Fruit fly (Drosophila melanogaster) whole organism, embryonic: ENCODE results near the gene Gr64b.

Experiments
- CG10366 ChIP-seq: fragments of 200-800 bp; sonication (Bioruptor generic); IDR thresholded peaks from 2 replicates; pipeline ENCODE4 v1.3.6; 2022; ENCODE audit warnings: missing biosample characterization, missing genetic modification characterization
- CG10565 ChIP-seq: fragments of 200-800 bp; sonication (Bioruptor generic); optimal IDR thresholded peaks from 3 replicates; lab custom pipeline; 2016; ENCODE audit warnings: missing biosample characterization, mild to moderate bottlenecking, missing genetic modification characterization
- CG14014 ChIP-seq: fragments of 200-800 bp; sonication (Bioruptor generic); IDR thresholded peaks from 2 replicates; pipeline ENCODE4 v1.3.6; 2022; ENCODE audit warnings: missing biosample characterization, missing genetic modification characterization
- CG17186 ChIP-seq: fragments of 200-800 bp; sonication (Bioruptor generic); optimal IDR thresholded peaks from 3 replicates; lab custom pipeline; 2017; ENCODE audit warnings: missing biosample characterization, missing genetic modification reagents, missing genetic modification characterization
- CG2712 ChIP-seq: fragments of 200-800 bp; optimal IDR thresholded peaks from 3 replicates; lab custom pipeline; 2019; ENCODE audit warnings: missing biosample characterization, mild to moderate bottlenecking, missing genetic modification characterization, moderate library complexity
- CG31224 ChIP-seq: fragments of 200-800 bp; sonication (Bioruptor generic); IDR thresholded peaks from 2 replicates; pipeline ENCODE4 v1.3.6; 2022; ENCODE audit warnings: missing biosample characterization, missing genetic modification characterization
- CG32532 ChIP-seq: fragments of 200-800 bp; sonication (Bioruptor generic); IDR thresholded peaks from 2 replicates; pipeline ENCODE4 v1.3.6; 2022; ENCODE audit warnings: missing biosample characterization, missing genetic modification characterization
- CG32772 ChIP-seq: fragments of 200-800 bp; sonication (Bioruptor generic); IDR thresholded peaks from 2 replicates; pipeline ENCODE4 v1.3.6; 2022; ENCODE audit warnings: missing biosample characterization, missing genetic modification characterization
- CG33557 ChIP-seq: fragments of 200-800 bp; sonication (Bioruptor generic); optimal IDR thresholded peaks from 2 replicates; lab custom pipeline; 2019; ENCODE audit warnings: missing biosample characterization, mild to moderate bottlenecking, missing genetic modification characterization, moderate library complexity
- CG34376 ChIP-seq: fragments of 200-800 bp; sonication (Bioruptor generic); optimal IDR thresholded peaks from 2 replicates; lab custom pipeline; 2018; ENCODE audit warnings: missing biosample characterization, mild to moderate bottlenecking, missing genetic modification characterization
- CG3838 ChIP-seq: fragments of 200-800 bp; sonication (Bioruptor generic); optimal IDR thresholded peaks from 3 replicates; lab custom pipeline; 2016; ENCODE audit warnings: missing biosample characterization, missing genetic modification characterization
- CG4282 ChIP-seq: fragments of 200-800 bp; sonication (Bioruptor generic); optimal IDR thresholded peaks from 2 replicates; lab custom pipeline; 2016; ENCODE audit warnings: missing biosample characterization, missing genetic modification characterization
- CG7963 ChIP-seq: fragments of 200-800 bp; sonication (Bioruptor generic); IDR thresholded peaks from 3 replicates; pipeline ENCODE4 v1.3.6; 2022; ENCODE audit warnings: missing biosample characterization, missing genetic modification characterization; ENCODE audit not compliant: partially characterized antibody
- CG8290 ChIP-seq, 3 experiments: fragments of 200-800 bp; sonication (Bioruptor generic); optimal IDR thresholded peaks; 2 replicates each; lab custom pipeline; 2016 to 2019; ENCODE audit warnings: missing biosample characterization in 3 of 3, missing genetic modification characterization in 3 of 3, mild to moderate bottlenecking in 2 of 3, moderate library complexity in 1 of 3
- CG9437 ChIP-seq: fragments of 200-800 bp; sonication (Bioruptor generic); optimal IDR thresholded peaks from 2 replicates; lab custom pipeline; 2018; ENCODE audit warnings: missing biosample characterization, mild to moderate bottlenecking, missing genetic modification characterization
- CG9797 ChIP-seq: fragments of 200-800 bp; sonication (Bioruptor generic); optimal IDR thresholded peaks from 3 replicates; lab custom pipeline; 2018; ENCODE audit warnings: missing biosample characterization, mild to moderate bottlenecking, missing genetic modification characterization
- Camta ChIP-seq: fragments of 200-800 bp; sonication (Bioruptor generic); optimal IDR thresholded peaks from 2 replicates; lab custom pipeline; 2016; ENCODE audit warnings: missing biosample characterization, missing genetic modification characterization
- CkIIα-i1 ChIP-seq: fragments of 200-800 bp; sonication (Bioruptor generic); IDR thresholded peaks from 2 replicates; pipeline ENCODE4 v1.3.6; 2022; ENCODE audit warnings: missing biosample characterization, missing genetic modification characterization
- D ChIP-seq, 2 experiments: fragments of 200-800 bp in 1 of 2; fragments of >200 bp in 1 of 2; sonication (Bioruptor generic) in 1 of 2; optimal IDR thresholded peaks; 2 replicates in 1 of 2; 3 replicates in 1 of 2; lab custom pipeline; 2017; ENCODE audit warnings: mild to moderate bottlenecking in 1 of 2, missing biosample characterization in 1 of 2, missing genetic modification characterization in 1 of 2, missing genetic modification reagents in 1 of 2
- D19A ChIP-seq: fragments of 200-800 bp; optimal IDR thresholded peaks from 3 replicates; lab custom pipeline; 2019; ENCODE audit warnings: missing biosample characterization, mild to moderate bottlenecking, missing genetic modification characterization, moderate library complexity
- Doc3 ChIP-seq: fragments of 200-800 bp; sonication (Bioruptor generic); IDR thresholded peaks from 3 replicates; pipeline ENCODE4 v1.3.6; 2022; ENCODE audit warnings: missing biosample characterization, missing genetic modification characterization; ENCODE audit not compliant: partially characterized antibody
- Drgx ChIP-seq: fragments of 200-800 bp; sonication (Bioruptor generic); IDR thresholded peaks from 2 replicates; pipeline ENCODE4 v1.3.6; 2022; ENCODE audit warnings: missing biosample characterization, missing genetic modification characterization
- Elba2 ChIP-seq: fragments of 200-800 bp; sonication (Bioruptor generic); optimal IDR thresholded peaks from 3 replicates; lab custom pipeline; 2016; ENCODE audit warnings: missing biosample characterization, missing genetic modification characterization
- Ets97D ChIP-seq: fragments of 200-800 bp; sonication (Bioruptor generic); optimal IDR thresholded peaks from 3 replicates; lab custom pipeline; 2016; ENCODE audit warnings: missing biosample characterization, missing genetic modification characterization
- Hmr ChIP-seq: fragments of 200-800 bp; sonication (Bioruptor generic); optimal IDR thresholded peaks from 3 replicates; lab custom pipeline; 2017; ENCODE audit warnings: mild to moderate bottlenecking, missing biosample characterization, missing genetic modification reagents, missing genetic modification characterization
- Lhr ChIP-seq: fragments of 200-800 bp; sonication (Bioruptor generic); optimal IDR thresholded peaks from 3 replicates; lab custom pipeline; 2017; ENCODE audit warnings: mild to moderate bottlenecking, missing biosample characterization, missing genetic modification reagents, missing genetic modification characterization
- Max ChIP-seq: fragments of 200-800 bp; sonication (Bioruptor generic); optimal IDR thresholded peaks from 2 replicates; lab custom pipeline; 2016; ENCODE audit warnings: missing biosample characterization, mild to moderate bottlenecking, missing genetic modification characterization
- Meics ChIP-seq: fragments of 200-800 bp; sonication (Bioruptor generic); optimal IDR thresholded peaks from 2 replicates; lab custom pipeline; 2017; ENCODE audit warnings: missing biosample characterization, mild to moderate bottlenecking, missing genetic modification characterization
- Nf-YB ChIP-seq: fragments of 200-800 bp; sonication (Bioruptor generic); optimal IDR thresholded peaks from 3 replicates; lab custom pipeline; 2019; ENCODE audit warnings: missing biosample characterization, mild to moderate bottlenecking, missing genetic modification characterization, moderate library complexity
- Oli ChIP-seq: fragments of 200-800 bp; sonication (Bioruptor generic); optimal IDR thresholded peaks from 2 replicates; lab custom pipeline; 2018; ENCODE audit warnings: missing biosample characterization, mild to moderate bottlenecking, missing genetic modification characterization, moderate library complexity
- Opbp ChIP-seq: fragments of 200-800 bp; sonication (Bioruptor generic); IDR thresholded peaks from 3 replicates; pipeline ENCODE4 v1.3.6; 2022; ENCODE audit warnings: missing biosample characterization, missing genetic modification characterization; ENCODE audit not compliant: partially characterized antibody
- Ptx1 ChIP-seq: fragments of 200-800 bp; sonication (Bioruptor generic); IDR thresholded peaks from 2 replicates; pipeline ENCODE4 v1.3.6; 2022; ENCODE audit warnings: missing biosample characterization, missing genetic modification characterization
- Ssrp ChIP-seq: fragments of 200-800 bp; sonication (Bioruptor generic); optimal IDR thresholded peaks from 2 replicates; lab custom pipeline; 2018; ENCODE audit warnings: missing biosample characterization, mild to moderate bottlenecking, missing genetic modification characterization, moderate library complexity
- ara ChIP-seq: fragments of 200-800 bp; sonication (Bioruptor generic); IDR thresholded peaks from 2 replicates; pipeline ENCODE4 v1.3.6; 2022; ENCODE audit warnings: missing biosample characterization, missing genetic modification characterization
- crc ChIP-seq: fragments of 200-800 bp; sonication (Bioruptor generic); optimal IDR thresholded peaks from 2 replicates; lab custom pipeline; 2016; ENCODE audit warnings: missing biosample characterization, missing genetic modification characterization
- croc ChIP-seq: fragments of 200-800 bp; sonication (Bioruptor generic); conservative IDR thresholded peaks from 3 replicates; pipeline ENCODE4 v1.3.6; 2022; ENCODE audit warnings: missing biosample characterization, missing genetic modification characterization
- fd96Cb ChIP-seq: fragments of 200-800 bp; sonication (Bioruptor generic); optimal IDR thresholded peaks from 2 replicates; lab custom pipeline; 2018; ENCODE audit warnings: missing biosample characterization, mild to moderate bottlenecking, missing genetic modification characterization, moderate library complexity
- hb ChIP-seq: fragments of 200-800 bp; sonication (Bioruptor generic); IDR thresholded peaks from 3 replicates; pipeline ENCODE4 v1.3.6; 2022; ENCODE audit warnings: missing biosample characterization, missing genetic modification characterization; ENCODE audit not compliant: partially characterized antibody
- org-1 ChIP-seq: fragments of 200-800 bp; sonication (Bioruptor generic); optimal IDR thresholded peaks from 2 replicates; lab custom pipeline; 2017; ENCODE audit warnings: missing biosample characterization, missing genetic modification characterization
- pho ChIP-seq: fragments of 200-800 bp; sonication (Bioruptor generic); optimal IDR thresholded peaks from 2 replicates; lab custom pipeline; 2016; ENCODE audit warnings: missing biosample characterization, missing genetic modification characterization
- pros ChIP-seq: fragments of 200-800 bp; sonication (Bioruptor generic); optimal IDR thresholded peaks from 3 replicates; lab custom pipeline; 2019; ENCODE audit warnings: missing biosample characterization, mild to moderate bottlenecking, missing genetic modification characterization, moderate library complexity
- rib ChIP-seq: fragments of 200-800 bp; sonication (Bioruptor generic); IDR thresholded peaks from 2 replicates; pipeline ENCODE4 v1.3.6; 2022; ENCODE audit warnings: missing biosample characterization, missing genetic modification characterization
- salm ChIP-seq: fragments of 200-800 bp; sonication (Bioruptor generic); optimal IDR thresholded peaks from 2 replicates; lab custom pipeline; 2018; ENCODE audit warnings: missing biosample characterization, mild to moderate bottlenecking, missing genetic modification characterization
- schlank ChIP-seq: fragments of 200-800 bp; sonication (Bioruptor generic); optimal IDR thresholded peaks from 2 replicates; lab custom pipeline; 2018; ENCODE audit warnings: missing biosample characterization, mild to moderate bottlenecking, missing genetic modification characterization
- shn ChIP-seq: fragments of 200-800 bp; sonication (Bioruptor generic); optimal IDR thresholded peaks from 3 replicates; lab custom pipeline; 2016; ENCODE audit warnings: missing biosample characterization, missing genetic modification characterization
- sug ChIP-seq: fragments of 200-800 bp; optimal IDR thresholded peaks from 2 replicates; lab custom pipeline; 2019; ENCODE audit warnings: missing biosample characterization, mild to moderate bottlenecking, missing genetic modification characterization, moderate library complexity
- tx ChIP-seq: fragments of 200-800 bp; sonication (Bioruptor generic); optimal IDR thresholded peaks from 2 replicates; lab custom pipeline; 2016; ENCODE audit warnings: missing biosample characterization, missing genetic modification characterization
- wek ChIP-seq: fragments of 200-800 bp; sonication (Bioruptor generic); optimal IDR thresholded peaks from 3 replicates; lab custom pipeline; 2018; ENCODE audit warnings: missing biosample characterization, mild to moderate bottlenecking, missing genetic modification characterization, moderate library complexity
- zen ChIP-seq: fragments of 200-800 bp; sonication (Bioruptor generic); optimal IDR thresholded peaks from 3 replicates; lab custom pipeline; 2018; ENCODE audit warnings: missing biosample characterization, mild to moderate bottlenecking, missing genetic modification characterization, moderate library complexity
- zen2 ChIP-seq: fragments of 200-800 bp; sonication (Bioruptor generic); IDR thresholded peaks from 3 replicates; pipeline ENCODE4 v1.3.6; 2022; ENCODE audit warnings: missing biosample characterization, missing genetic modification characterization; ENCODE audit not compliant: partially characterized antibody

Gene Gr64b

DNA sequence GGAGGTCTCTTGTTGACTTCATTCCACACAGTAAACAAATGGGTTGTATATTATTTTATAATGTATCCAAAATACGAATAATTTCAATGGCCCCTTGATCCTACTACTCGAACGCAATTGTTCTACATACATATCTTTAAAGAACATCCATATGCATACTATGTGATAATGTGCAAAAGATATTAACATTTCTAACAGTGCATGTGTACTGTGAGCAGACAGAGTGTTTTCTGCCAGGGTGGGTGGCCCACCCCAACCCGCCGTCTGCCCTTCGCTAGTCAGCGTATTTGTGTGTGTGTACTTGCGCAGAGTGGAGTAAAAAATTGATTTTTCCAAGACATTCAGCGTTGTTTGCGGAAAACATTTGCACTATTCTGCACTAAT is 42.6 kb downstream of the Gr64b start (continued):
- TF ChIP-seq D (optimal IDR thresholded peaks at IDR 0.05; lab: Kevin White, UChicago): no peak
- TF ChIP-seq D (GFP tag; optimal IDR thresholded peaks at IDR 0.05; lab: Kevin White, UChicago): no peak
- no peak for TF ChIP-seq Opbp (GFP tag; lab: Robert Waterston, UW)
- peak; percentile 75 for TF ChIP-seq ara
- TF ChIP-seq Lhr: no peak
- no peak for TF ChIP-seq CG33557 (GFP tag; lab: Kevin White, UChicago)
- peak; percentile 18 for TF ChIP-seq shn (GFP tag; lab: Kevin White, UChicago)
- TF ChIP-seq Elba2: no peak
- TF ChIP-seq CG3838 (GFP tag; lab: Kevin White, UChicago): no peak
- peak; percentile 79 for TF ChIP-seq CG32532 (GFP tag; lab: Robert Waterston, UW)
- TF ChIP-seq Ptx1: peak; percentile 78
- TF ChIP-seq schlank: no peak
- TF ChIP-seq CG31224: peak; percentile 61
- 0 out of 2 replicates have a peak, but pooled peaks have one; percentile 10 for TF ChIP-seq rib (GFP tag; lab: Robert Waterston, UW)
- no peak for TF ChIP-seq D19A (tag; lab: Kevin White, UChicago)
- no peak for TF ChIP-seq zen2
- no peak for TF ChIP-seq pros (GFP tag; lab: Kevin White, UChicago)
- TF ChIP-seq Doc3 (GFP tag; lab: Robert Waterston, UW): no peak
- TF ChIP-seq CG7963 (GFP tag; lab: Robert Waterston, UW): no peak
- no peak for TF ChIP-seq Ets97D (GFP tag; lab: Kevin White, UChicago)
- no peak for TF ChIP-seq crc
- peak; percentile 69 for TF ChIP-seq CG32772 (GFP tag; lab: Robert Waterston, UW)
- TF ChIP-seq sug (tag; lab: Kevin White, UChicago): no peak
- TF ChIP-seq CkIIα-i1 (GFP tag; lab: Robert Waterston, UW): peak; percentile 22; the same call in 1 of the 2 replicates

DNA sequence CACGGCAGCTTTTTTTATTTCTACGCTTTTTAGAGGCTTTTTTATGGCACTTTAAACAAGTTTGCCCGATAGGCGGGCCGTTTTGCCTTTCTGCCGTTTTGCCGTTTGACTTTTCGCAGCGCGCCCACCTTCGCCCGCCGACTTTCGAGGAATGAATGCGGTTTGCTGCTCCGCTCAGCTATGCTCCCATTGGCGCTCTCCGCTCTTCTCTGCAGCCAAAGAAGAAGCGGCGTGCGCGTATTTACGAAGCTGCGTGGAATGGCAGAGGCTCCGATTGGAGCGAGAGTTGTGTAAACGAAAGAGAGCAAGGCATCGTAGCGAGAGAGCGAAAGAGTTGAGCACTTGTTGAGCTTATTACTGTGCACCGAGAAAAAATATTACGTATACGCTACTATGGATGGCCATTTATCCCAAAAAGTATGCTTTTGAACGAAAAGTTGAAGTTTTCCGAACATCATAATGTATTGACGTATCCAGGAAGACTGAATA is 43.2 kb downstream of the Gr64b start, which contains the start of gene wit:
Gene wit, minus strand, starts transcription at position 157 of the 489 bp plus-strand sequence.
- TF ChIP-seq Drgx (GFP tag; lab: Robert Waterston, UW) (peak; percentile 48; the same call in 1 of the 2 replicates), CG2712 (tag; lab: Kevin White, UChicago) (no peak), fd96Cb (tag; lab: Kevin White, UChicago) (no peak), wek (GFP tag; lab: Kevin White, UChicago) (peak; percentile 48), CG9797 (GFP tag; lab: Kevin White, UChicago) (no peak), CG4282 (no peak), CG10565 (GFP tag; lab: Kevin White, UChicago) (no peak), Ssrp (no peak), tx (GFP tag; lab: Kevin White, UChicago) (no peak), Hmr (GFP tag; lab: Kevin White, UChicago) (peak; percentile 50), Meics (GFP tag; lab: Kevin White, UChicago) (peak; percentile 11), salm (tag; lab: Kevin White, UChicago) (no peak), CG34376 (peak; percentile 43), croc (GFP tag; lab: Robert Waterston, UW) (no peak), Max (GFP tag; lab: Kevin White, UChicago) (no peak), zen (tag; lab: Kevin White, UChicago) (no peak), hb (GFP tag; lab: Robert Waterston, UW) (no peak), pho (GFP tag; lab: Kevin White, UChicago) (peak; percentile 22), Camta (peak; percentile 17), CG8290 (GFP tag; optimal IDR thresholded peaks at IDR 0.05; lab: Kevin White, UChicago) (no peak), CG8290 (tag; optimal IDR thresholded peaks at IDR 0.05; lab: Kevin White, UChicago) (peak in 1 of 2 experiments; percentile 73), CG10366 (GFP tag; lab: Robert Waterston, UW) (no peak), Oli (tag; lab: Kevin White, UChicago) (no peak), CG14014 (GFP tag; lab: Robert Waterston, UW) (0 out of 2 replicates have a peak, but pooled peaks have one; percentile 13), org-1 (GFP tag; lab: Kevin White, UChicago) (peak; percentile 31), CG17186 (GFP tag; lab: Kevin White, UChicago) (no peak), Nf-YB (GFP tag; lab: Kevin White, UChicago) (peak; percentile 41), CG9437 (GFP tag; lab: Kevin White, UChicago) (no peak)
